Worm (Caenorhabditis elegans): ENCODE data around the gene dmsr-9.

DNA sequence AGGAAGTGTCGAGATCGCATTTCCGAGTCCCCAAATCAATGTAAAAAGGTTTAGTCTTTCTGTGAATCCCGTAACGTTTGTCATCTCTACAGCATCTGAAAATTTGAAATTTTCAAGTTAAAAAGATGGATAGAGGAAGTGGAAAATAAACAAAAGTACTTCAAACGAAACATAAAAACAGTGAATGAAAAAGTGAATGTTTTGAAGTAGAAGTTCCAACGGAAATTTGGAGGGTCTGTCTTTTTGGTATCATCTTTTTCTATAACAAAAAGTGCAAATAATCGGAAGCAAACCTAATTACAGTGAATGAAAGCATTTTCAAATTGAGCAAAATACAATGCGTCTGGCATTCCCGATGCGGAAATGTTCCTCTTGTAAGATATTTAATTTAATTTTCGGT lies 47.0 kb upstream of the dmsr-9 start, which contains the start of gene lgc-54:
- TF ChIP-seq rnt-1 (tag; optimal IDR thresholded peaks at IDR 0.05): no peak
- no peak for TF ChIP-seq ama-1 (optimal IDR thresholded peaks at IDR 0.05)
- TF ChIP-seq dmd-4 (tag; optimal IDR thresholded peaks at IDR 0.05; ENCODE audit: borderline replicate concordance): no peak
- no peak for TF ChIP-seq ceh-14 (tag; optimal IDR thresholded peaks at IDR 0.05)
- TF ChIP-seq pha-4 (tag; optimal IDR thresholded peaks at IDR 0.05): no peak
- TF ChIP-seq dve-1 (tag; optimal IDR thresholded peaks at IDR 0.05): no peak
- TF ChIP-seq nhr-11 (tag; optimal IDR thresholded peaks at IDR 0.05): no peak
